Fruit fly (Drosophila melanogaster): ENCODE measurements around the gene CG14689.

- no peak for TF ChIP-seq CG30403 (GFP tag; optimal IDR thresholded peaks at IDR 0.05)
- no peak for TF ChIP-seq maf-S (GFP tag; optimal IDR thresholded peaks at IDR 0.05)
- no peak for TF ChIP-seq ap (GFP tag; IDR thresholded peaks at IDR 0.05)
- TF ChIP-seq lmd (GFP tag; IDR thresholded peaks at IDR 0.05) = no peak
- TF ChIP-seq NFAT (GFP tag; IDR thresholded peaks at IDR 0.05) = no peak
- no peak for TF ChIP-seq Dip2 (GFP tag; IDR thresholded peaks at IDR 0.05)
- no peak for TF ChIP-seq Lpt (GFP tag; optimal IDR thresholded peaks at IDR 0.05)
- no peak for TF ChIP-seq Meics (GFP tag; optimal IDR thresholded peaks at IDR 0.05)
- TF ChIP-seq CG18599 (GFP tag; optimal IDR thresholded peaks at IDR 0.05) = no peak
These were observed 24.8 kb upstream of the CG14689 start, which contains the start of gene tomboy20 for dm6 chr3R:10735857-10736256.

Measured in whole organism, embryonic.